Fruit fly (Drosophila melanogaster) whole organism, wandering third instar larva: ENCODE measurements around the gene Gpdh1.

ENCODE experiments used
- Abd-B ChIP-seq: fragments of >200 bp; optimal IDR thresholded peaks from 2 replicates; lab custom pipeline; 2017; ENCODE audit warnings: missing biosample characterization, missing genetic modification characterization
- CG32264 ChIP-seq: fragments of 200-800 bp; sonication (Bioruptor generic); optimal IDR thresholded peaks from 2 replicates; lab custom pipeline; 2016; ENCODE audit warnings: missing biosample characterization, missing genetic modification characterization
- CG9705 ChIP-seq: fragments of 200-800 bp; sonication (Bioruptor generic); optimal IDR thresholded peaks from 2 replicates; lab custom pipeline; 2018; ENCODE audit warnings: missing biosample characterization, mild to moderate bottlenecking, missing genetic modification characterization
- CrebA ChIP-seq: fragments of 200-800 bp; sonication (Bioruptor generic); optimal IDR thresholded peaks from 2 replicates; lab custom pipeline; 2016; ENCODE audit warnings: missing biosample characterization, mild to moderate bottlenecking, missing genetic modification characterization, borderline replicate concordance
- Dfd ChIP-seq: fragments of >200 bp; optimal IDR thresholded peaks from 2 replicates; lab custom pipeline; 2017; ENCODE audit warnings: missing biosample characterization, missing genetic modification characterization
- Dif ChIP-seq: fragments of 200-275, 200-300 bp; sonication (Bioruptor generic); optimal IDR thresholded peaks from 2 replicates; lab custom pipeline; 2018; ENCODE audit warnings: missing biosample characterization, missing genetic modification characterization; ENCODE audit not compliant: partially characterized antibody
- GATAd ChIP-seq: sonication (Bioruptor generic); optimal IDR thresholded peaks from 2 replicates; lab custom pipeline; 2016; ENCODE audit warnings: missing biosample characterization, missing genetic modification characterization
- HLH106 ChIP-seq: fragments of 200-800 bp; optimal IDR thresholded peaks from 3 replicates; lab custom pipeline; 2019; ENCODE audit warnings: missing biosample characterization, mild to moderate bottlenecking, missing genetic modification characterization, moderate library complexity
- Hnf4 ChIP-seq: fragments of 200-800 bp; sonication (Bioruptor generic); optimal IDR thresholded peaks from 2 replicates; lab custom pipeline; 2016; ENCODE audit warnings: missing biosample characterization, mild to moderate bottlenecking, missing genetic modification characterization
- Hr78 ChIP-seq: fragments of >200 bp; optimal IDR thresholded peaks from 2 replicates; lab custom pipeline; 2017; ENCODE audit warnings: missing biosample characterization, missing genetic modification characterization
- Hr83 ChIP-seq: fragments of 200-300 bp; sonication (Bioruptor generic); optimal IDR thresholded peaks from 2 replicates; lab custom pipeline; 2016; ENCODE audit warnings: missing biosample characterization, mild to moderate bottlenecking, missing genetic modification characterization, moderate library complexity; ENCODE audit not compliant: poor library complexity, severe bottlenecking
- Jra ChIP-seq: sonication (Bioruptor generic); optimal IDR thresholded peaks from 2 replicates; lab custom pipeline; 2016; ENCODE audit warnings: missing biosample characterization, missing genetic modification characterization
- Mio ChIP-seq: sonication (Bioruptor generic); optimal IDR thresholded peaks from 2 replicates; lab custom pipeline; 2016; ENCODE audit warnings: missing biosample characterization, missing genetic modification characterization
- Myc ChIP-seq: fragments of >200 bp; optimal IDR thresholded peaks from 2 replicates; lab custom pipeline; 2017
- N ChIP-seq: fragments of >200 bp; optimal IDR thresholded peaks from 2 replicates; lab custom pipeline; 2018; ENCODE audit warnings: missing biosample characterization, missing external identifiers, missing genetic modification characterization
- OdsH ChIP-seq: fragments of 200-800 bp; sonication (Bioruptor generic); optimal IDR thresholded peaks from 2 replicates; lab custom pipeline; 2016; ENCODE audit warnings: missing biosample characterization, mild to moderate bottlenecking, missing genetic modification characterization
- Rel ChIP-seq, 2 experiments: fragments of 200-800 bp; sonication (Bioruptor generic) in 1 of 2; optimal IDR thresholded peaks; 2 replicates in 1 of 2; 3 replicates in 1 of 2; lab custom pipeline; 2016 to 2019; ENCODE audit warnings: mild to moderate bottlenecking in 2 of 2, missing biosample characterization in 2 of 2, missing genetic modification characterization in 2 of 2, moderate library complexity in 1 of 2
- Sp1 ChIP-seq: fragments of 200-800 bp; sonication (Bioruptor generic); optimal IDR thresholded peaks from 3 replicates; lab custom pipeline; 2019; ENCODE audit warnings: missing biosample characterization, mild to moderate bottlenecking, missing genetic modification characterization, moderate library complexity
- Vsx2 ChIP-seq: fragments of 200-300, 225-300 bp; sonication (Bioruptor generic); optimal IDR thresholded peaks from 2 replicates; lab custom pipeline; 2018; ENCODE audit warnings: missing biosample characterization, missing genetic modification characterization; ENCODE audit not compliant: partially characterized antibody
- br ChIP-seq: fragments of 200-800 bp; sonication (Bioruptor generic); optimal IDR thresholded peaks from 2 replicates; lab custom pipeline; 2016; ENCODE audit warnings: missing biosample characterization, missing genetic modification characterization
- brk ChIP-seq: fragments of 200-800 bp; sonication (Bioruptor generic); optimal IDR thresholded peaks from 2 replicates; lab custom pipeline; 2016; ENCODE audit warnings: missing biosample characterization, mild to moderate bottlenecking, missing genetic modification characterization
- dl ChIP-seq, 2 experiments: fragments of 175-275, 200-275 bp in 1 of 2; fragments of 200-275 bp in 1 of 2; sonication (Bioruptor generic); optimal IDR thresholded peaks; lab custom pipeline; 2018; ENCODE audit warnings: mild to moderate bottlenecking in 2 of 2, missing biosample characterization in 2 of 2, missing genetic modification characterization in 2 of 2, moderate library complexity in 2 of 2; ENCODE audit not compliant: partially characterized antibody in 2 of 2, insufficient read depth in 1 of 2
- dmrt93B ChIP-seq: fragments of 200-800 bp; sonication (Bioruptor generic); optimal IDR thresholded peaks from 2 replicates; lab custom pipeline; 2018; ENCODE audit warnings: missing biosample characterization, mild to moderate bottlenecking, missing genetic modification characterization
- dsf ChIP-seq: sonication (Bioruptor generic); optimal IDR thresholded peaks from 2 replicates; lab custom pipeline; 2016; ENCODE audit warnings: missing biosample characterization, missing genetic modification characterization, borderline replicate concordance
- ey ChIP-seq: fragments of 200-800 bp; sonication (Bioruptor generic); optimal IDR thresholded peaks from 2 replicates; lab custom pipeline; 2016; ENCODE audit warnings: missing biosample characterization, missing genetic modification characterization
- foxo ChIP-seq, 2 experiments: fragments of 200-800 bp; sonication (Bioruptor generic); optimal IDR thresholded peaks; 2 replicates in 1 of 2; 3 replicates in 1 of 2; lab custom pipeline; 2016 to 2017; ENCODE audit warnings: missing biosample characterization in 2 of 2, missing genetic modification characterization in 2 of 2
- fru ChIP-seq: fragments of 200-800 bp; sonication (Bioruptor generic); optimal IDR thresholded peaks from 3 replicates; lab custom pipeline; 2016; ENCODE audit warnings: missing biosample characterization, mild to moderate bottlenecking, missing genetic modification characterization
- h ChIP-seq: fragments of 200-800 bp; sonication (Bioruptor generic); optimal IDR thresholded peaks from 3 replicates; lab custom pipeline; 2016; ENCODE audit warnings: missing biosample characterization, mild to moderate bottlenecking, missing genetic modification characterization
- jim ChIP-seq: fragments of 175-275, 200-325 bp; sonication (Bioruptor generic); optimal IDR thresholded peaks from 2 replicates; lab custom pipeline; 2016; ENCODE audit warnings: missing biosample characterization, mild to moderate bottlenecking, missing genetic modification characterization
- lola ChIP-seq: fragments of >200 bp; optimal IDR thresholded peaks from 2 replicates; lab custom pipeline; 2017; ENCODE audit warnings: missing biosample characterization, missing genetic modification characterization
- pan ChIP-seq: fragments of >200 bp; optimal IDR thresholded peaks from 2 replicates; lab custom pipeline; 2017
- psq ChIP-seq: fragments of 200-800 bp; sonication (Bioruptor generic); optimal IDR thresholded peaks from 3 replicates; lab custom pipeline; 2017; ENCODE audit warnings: missing biosample characterization, mild to moderate bottlenecking, missing genetic modification characterization, moderate library complexity
- rgr ChIP-seq: fragments of 200-800 bp; sonication (Bioruptor generic); optimal IDR thresholded peaks from 3 replicates; lab custom pipeline; 2016; ENCODE audit warnings: missing biosample characterization, mild to moderate bottlenecking, missing genetic modification characterization
- sage ChIP-seq: fragments of 200-800 bp; sonication (Bioruptor generic); optimal IDR thresholded peaks from 2 replicates; lab custom pipeline; 2016; ENCODE audit warnings: missing biosample characterization, mild to moderate bottlenecking, missing genetic modification characterization
- sv ChIP-seq: fragments of 200-800 bp; sonication (Bioruptor generic); optimal IDR thresholded peaks from 3 replicates; lab custom pipeline; 2016; ENCODE audit warnings: missing biosample characterization, missing genetic modification characterization
- tai ChIP-seq: sonication (Bioruptor generic); optimal IDR thresholded peaks from 2 replicates; lab custom pipeline; 2016; ENCODE audit warnings: missing biosample characterization, missing genetic modification characterization
- usp ChIP-seq: fragments of >200 bp; optimal IDR thresholded peaks from 2 replicates; lab custom pipeline; 2017; ENCODE audit warnings: missing biosample characterization, missing genetic modification characterization
- woc ChIP-seq: sonication (Bioruptor generic); optimal IDR thresholded peaks from 2 replicates; lab custom pipeline; 2016; ENCODE audit warnings: missing biosample characterization, mild to moderate bottlenecking, missing genetic modification characterization

Gpdh1 gene

dm6 chr2L:5904585-5904984 is 38.9 kb upstream of the Gpdh1 start, which contains the start of gene CG9021:
Gene CG9021 (minus strand): TSS chr2L:5904689.
- TF ChIP-seq rgr (GFP tag; lab: Kevin White, UChicago) (peak; percentile 76), dl (GFP tag; optimal IDR thresholded peaks at IDR 0.05; lab: Kevin White, UChicago; ENCODE audit: insufficient read depth in 1 of 2, partially characterized antibody in 2 of 2) (no peak), ey (GFP tag; lab: Kevin White, UChicago) (peak; percentile 21), N (GFP tag; lab: Kevin White, UChicago) (no peak), pan (no peak), h (GFP tag; lab: Kevin White, UChicago) (peak; percentile 69), OdsH (GFP tag; lab: Kevin White, UChicago) (peak; percentile 71), Dif (GFP tag; lab: Kevin White, UChicago) (no peak), psq (GFP tag; lab: Kevin White, UChicago) (peak; percentile 48), dsf (GFP tag; lab: Kevin White, UChicago) (peak; percentile 54), sv (no peak), Hnf4 (GFP tag; lab: Kevin White, UChicago) (peak; percentile 88), CG9705 (peak; percentile 63), Jra (peak; percentile 51), Hr83 (GFP tag; lab: Kevin White, UChicago) (peak; percentile 91), tai (GFP tag; lab: Kevin White, UChicago) (peak; percentile 87), jim (GFP tag; lab: Kevin White, UChicago) (no peak), br (GFP tag; lab: Kevin White, UChicago) (peak; percentile 76), CrebA (GFP tag; lab: Kevin White, UChicago) (no peak), Sp1 (peak; percentile 49), HLH106 (peak; percentile 32), fru (GFP tag; lab: Kevin White, UChicago) (peak; percentile 30), Dfd (GFP tag; lab: Kevin White, UChicago) (no peak), Myc (lab: Kevin White, UChicago) (no peak), lola (GFP tag; lab: Kevin White, UChicago) (no peak), woc (GFP tag; lab: Kevin White, UChicago) (no peak), Mio (GFP tag; lab: Kevin White, UChicago) (no peak), Rel (GFP tag; optimal IDR thresholded peaks at IDR 0.05; lab: Kevin White, UChicago) (no peak), Rel (tag; optimal IDR thresholded peaks at IDR 0.05; lab: Kevin White, UChicago) (no peak), dmrt93B (GFP tag; lab: Kevin White, UChicago) (peak; percentile 49), GATAd (GFP tag; lab: Kevin White, UChicago) (peak; percentile 27), Hr78 (GFP tag; lab: Kevin White, UChicago) (no peak), Vsx2 (GFP tag; lab: Kevin White, UChicago) (no peak), sage (GFP tag; lab: Kevin White, UChicago) (no peak), CG32264 (GFP tag; lab: Kevin White, UChicago) (peak; percentile 32), usp (GFP tag; lab: Kevin White, UChicago) (no peak), brk (GFP tag; lab: Kevin White, UChicago) (no peak), Abd-B (GFP tag; lab: Kevin White, UChicago) (no peak), foxo (GFP tag; optimal IDR thresholded peaks at IDR 0.05; lab: Kevin White, UChicago) (peak in 1 of 2 experiments; percentile 52)

dm6 chr2L:5906893-5907850 is 36.3 kb upstream of the Gpdh1 start, which contains the start of gene bchs:
Gene bchs (plus strand): TSS chr2L:5907169.
- TF ChIP-seq Mio (GFP tag; lab: Kevin White, UChicago) (no peak), brk (GFP tag; lab: Kevin White, UChicago) (no peak), Myc (lab: Kevin White, UChicago) (peak; percentile 39), Hr83 (GFP tag; lab: Kevin White, UChicago) (peak; percentile 98), rgr (GFP tag; lab: Kevin White, UChicago) (peak; percentile 86), Hnf4 (GFP tag; lab: Kevin White, UChicago) (peak; percentile 6), Jra (no peak), sv (peak; percentile 56), CG9705 (no peak), Dif (GFP tag; lab: Kevin White, UChicago) (peak; percentile 21), Hr78 (GFP tag; lab: Kevin White, UChicago) (no peak), fru (GFP tag; lab: Kevin White, UChicago) (no peak), sage (GFP tag; lab: Kevin White, UChicago) (peak; percentile 5), HLH106 (peak; percentile 41), OdsH (GFP tag; lab: Kevin White, UChicago) (peak; percentile 82), lola (GFP tag; lab: Kevin White, UChicago) (no peak), ey (GFP tag; lab: Kevin White, UChicago) (no peak), GATAd (GFP tag; lab: Kevin White, UChicago) (peak; percentile 23), Sp1 (peak; percentile 53), psq (GFP tag; lab: Kevin White, UChicago) (peak; percentile 98), h (GFP tag; lab: Kevin White, UChicago) (peak; percentile 87), Rel (GFP tag; optimal IDR thresholded peaks at IDR 0.05; lab: Kevin White, UChicago) (no peak), Rel (tag; optimal IDR thresholded peaks at IDR 0.05; lab: Kevin White, UChicago) (peak; percentile 97), CrebA (GFP tag; lab: Kevin White, UChicago) (peak; percentile 78), br (GFP tag; lab: Kevin White, UChicago) (peak; percentile 67), pan (no peak), dl (GFP tag; optimal IDR thresholded peaks at IDR 0.05; lab: Kevin White, UChicago; ENCODE audit: insufficient read depth in 1 of 2, partially characterized antibody in 2 of 2) (no peak), Vsx2 (GFP tag; lab: Kevin White, UChicago) (no peak), jim (GFP tag; lab: Kevin White, UChicago) (no peak), foxo (GFP tag; optimal IDR thresholded peaks at IDR 0.05; lab: Kevin White, UChicago) (peak in 1 of 2 experiments; percentile 14)
